Worm (Caenorhabditis elegans): ENCODE measurements around the gene sand-1.

- TF ChIP-seq eyg-1 (tag; optimal IDR thresholded peaks at IDR 0.05) (no peak), K02D7.2 (tag; optimal IDR thresholded peaks at IDR 0.05) (no peak), pat-9 (tag; optimal IDR thresholded peaks at IDR 0.05) (no peak), pha-4 (tag; optimal IDR thresholded peaks at IDR 0.05) (no peak), ceh-22 (tag; optimal IDR thresholded peaks at IDR 0.05) (no peak)
Measured at ce11 chrIV:5353364-5353763, 13.3 kb upstream of the sand-1 start, which contains the start of gene Y4C6B.7.

Data from whole organism, late embryonic.